Fruit fly (Drosophila melanogaster): ENCODE results near the gene Ptip.

Ptip gene

dm6 chr3L:14028485-14029384, at the start of gene Ptip:
Gene Ptip (minus strand): TSS chr3L:14029121.
- TF ChIP-seq lbe (GFP tag; optimal IDR thresholded peaks at IDR 0.05) (no peak), Dip2 (GFP tag; IDR thresholded peaks at IDR 0.05) (no peak), BtbVII (GFP tag; optimal IDR thresholded peaks at IDR 0.05) (no peak), CG34422 (GFP tag; IDR thresholded peaks at IDR 0.05) (peak; percentile 99), mirr (GFP tag; optimal IDR thresholded peaks at IDR 0.05) (no peak), repo (GFP tag; optimal IDR thresholded peaks at IDR 0.05) (no peak), Ravus (GFP tag; IDR thresholded peaks at IDR 0.05) (no peak), CG15479 (GFP tag; optimal IDR thresholded peaks at IDR 0.05) (no peak), Elba2 (GFP tag; optimal IDR thresholded peaks at IDR 0.05) (no peak), CG14860 (GFP tag; IDR thresholded peaks at IDR 0.05; ENCODE audit: partially characterized antibody) (peak; percentile 90), CG7786 (GFP tag; optimal IDR thresholded peaks at IDR 0.05) (no peak), Lim3 (GFP tag; IDR thresholded peaks at IDR 0.05) (no peak), pb (GFP tag; optimal IDR thresholded peaks at IDR 0.05) (peak; percentile 17), grau (tag; optimal IDR thresholded peaks at IDR 0.05) (peak; percentile 26), CG31365 (tag; optimal IDR thresholded peaks at IDR 0.05) (no peak), CG1792 (GFP tag; optimal IDR thresholded peaks at IDR 0.05) (peak; percentile 6), CG11696 (GFP tag; IDR thresholded peaks at IDR 0.05) (peak; percentile 25; the same call in 1 of the 2 replicates), CG10462 (GFP tag; optimal IDR thresholded peaks at IDR 0.05) (no peak), slou (GFP tag; optimal IDR thresholded peaks at IDR 0.05) (no peak), E2f2 (GFP tag; IDR thresholded peaks at IDR 0.05) (peak; percentile 70), CG16779 (GFP tag; IDR thresholded peaks at IDR 0.05) (no peak), CG12236 (GFP tag; optimal IDR thresholded peaks at IDR 0.05) (no peak), rib (GFP tag; IDR thresholded peaks at IDR 0.05) (peak; percentile 53), lov (optimal IDR thresholded peaks at IDR 0.05) (no peak), lov (GFP tag; IDR thresholded peaks at IDR 0.05) (peak; percentile 63; the same call in 1 of the 3 replicates), sqz (GFP tag; optimal IDR thresholded peaks at IDR 0.05) (no peak), CG30431 (GFP tag; optimal IDR thresholded peaks at IDR 0.05) (no peak), CG9876 (GFP tag; optimal IDR thresholded peaks at IDR 0.05) (no peak), CG12299 (tag; optimal IDR thresholded peaks at IDR 0.05) (no peak), danr (GFP tag; IDR thresholded peaks at IDR 0.05) (no peak), Dad (GFP tag; optimal IDR thresholded peaks at IDR 0.05) (no peak), NK7.1 (GFP tag; optimal IDR thresholded peaks at IDR 0.05) (peak; percentile 1), CG9797 (GFP tag; optimal IDR thresholded peaks at IDR 0.05) (peak; percentile 29), p53 (GFP tag; optimal IDR thresholded peaks at IDR 0.05) (peak; percentile 8), lab (GFP tag; optimal IDR thresholded peaks at IDR 0.05) (peak; percentile 49), CG14050 (GFP tag; IDR thresholded peaks at IDR 0.05) (no peak), CG18599 (GFP tag; optimal IDR thresholded peaks at IDR 0.05) (no peak), Hr78 (GFP tag; optimal IDR thresholded peaks at IDR 0.05) (no peak), fd64A (GFP tag; optimal IDR thresholded peaks at IDR 0.05) (peak; percentile 73), schlank (tag; optimal IDR thresholded peaks at IDR 0.05) (peak; percentile 8), CG17829 (tag; optimal IDR thresholded peaks at IDR 0.05) (peak; percentile 11), salm (tag; optimal IDR thresholded peaks at IDR 0.05) (no peak), disco-r (GFP tag; optimal IDR thresholded peaks at IDR 0.05) (no peak), luna (GFP tag; optimal IDR thresholded peaks at IDR 0.05) (no peak), CG13894 (tag; optimal IDR thresholded peaks at IDR 0.05) (no peak), tgo (GFP tag; IDR thresholded peaks at IDR 0.05) (no peak), gcm (GFP tag; optimal IDR thresholded peaks at IDR 0.05) (no peak), CG11695 (GFP tag; IDR thresholded peaks at IDR 0.05) (no peak; the same call in 2 of the 3 replicates), kay (GFP tag; optimal IDR thresholded peaks at IDR 0.05) (no peak), esg (GFP tag; conservative IDR thresholded peaks at IDR 0.05) (no peak)
